Fruit fly (Drosophila melanogaster) Kc167 (cell line): ENCODE data around the gene CG3638.

ENCODE experiments used
- Myc ChIP-seq: fragments of >200 bp; optimal IDR thresholded peaks from 2 replicates; lab custom pipeline; 2017; ENCODE audit warnings: missing external identifiers
- Sin3A ChIP-seq: fragments of >200 bp; optimal IDR thresholded peaks from 2 replicates; lab custom pipeline; 2018; ENCODE audit warnings: missing external identifiers
- h ChIP-seq: fragments of >200 bp; optimal IDR thresholded peaks from 3 replicates; lab custom pipeline; 2018; ENCODE audit warnings: missing external identifiers
- insv ChIP-seq: fragments of >200 bp; optimal IDR thresholded peaks from 3 replicates; lab custom pipeline; 2018; ENCODE audit warnings: missing external identifiers
- psq ChIP-seq: fragments of >200 bp; optimal IDR thresholded peaks from 2 replicates; lab custom pipeline; 2017; ENCODE audit warnings: missing external identifiers
- ttk ChIP-seq: sonication (Bioruptor generic); optimal IDR thresholded peaks from 2 replicates; lab custom pipeline; 2017; ENCODE audit warnings: missing external identifiers

CG3638 gene

DNA sequence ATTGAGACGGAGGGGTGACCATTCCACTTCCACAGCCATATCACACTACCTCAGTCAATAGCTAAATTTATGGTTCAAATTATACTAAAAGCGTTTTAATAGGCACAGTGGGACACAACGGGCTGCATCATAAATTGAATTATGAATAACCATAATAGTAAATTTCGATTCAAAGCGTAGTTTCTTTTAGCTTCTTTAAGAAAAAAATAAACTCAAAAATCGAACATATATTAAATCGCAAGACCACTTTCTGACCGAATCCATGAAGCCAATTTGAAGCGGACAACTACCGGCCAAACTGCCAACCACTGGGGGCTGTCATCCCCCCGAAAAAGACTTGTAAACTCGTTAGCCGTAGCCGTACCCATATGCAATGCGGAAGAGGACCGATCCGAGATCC lies 55.6 kb downstream of the CG3638 start:
- TF ChIP-seq h (lab: Kevin White, UChicago) (no peak), psq (lab: Kevin White, UChicago) (no peak), Sin3A (lab: Kevin White, UChicago) (no peak), insv (no peak), ttk (lab: Kevin White, UChicago) (no peak), Myc (no peak)

DNA sequence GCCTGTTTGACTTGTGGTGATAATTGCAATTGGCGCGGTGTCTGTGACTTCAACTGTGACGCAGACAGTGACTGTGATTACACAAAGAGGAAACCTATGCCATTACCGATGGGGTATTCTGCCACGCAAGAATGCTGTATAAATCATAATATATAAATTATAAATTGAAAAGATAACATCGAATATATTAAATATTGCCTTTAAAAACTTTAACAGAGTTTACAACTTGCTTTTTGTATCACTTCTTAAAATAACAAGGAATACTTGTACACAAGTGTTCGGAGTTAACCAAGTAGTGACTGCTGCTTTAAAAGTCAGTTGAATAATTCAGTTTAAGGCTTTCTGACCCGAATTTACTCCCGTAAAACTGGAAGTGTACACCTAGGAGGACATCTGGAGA lies 56.6 kb downstream of the CG3638 start, which contains the start of gene CG11379:
TSS of gene CG11379 (plus strand) at position 301 of the 400 bp plus-strand sequence.
- TF ChIP-seq Sin3A (lab: Kevin White, UChicago) (no peak), psq (lab: Kevin White, UChicago) (no peak), insv (no peak), ttk (lab: Kevin White, UChicago) (no peak), Myc (no peak), h (lab: Kevin White, UChicago) (no peak)

DNA sequence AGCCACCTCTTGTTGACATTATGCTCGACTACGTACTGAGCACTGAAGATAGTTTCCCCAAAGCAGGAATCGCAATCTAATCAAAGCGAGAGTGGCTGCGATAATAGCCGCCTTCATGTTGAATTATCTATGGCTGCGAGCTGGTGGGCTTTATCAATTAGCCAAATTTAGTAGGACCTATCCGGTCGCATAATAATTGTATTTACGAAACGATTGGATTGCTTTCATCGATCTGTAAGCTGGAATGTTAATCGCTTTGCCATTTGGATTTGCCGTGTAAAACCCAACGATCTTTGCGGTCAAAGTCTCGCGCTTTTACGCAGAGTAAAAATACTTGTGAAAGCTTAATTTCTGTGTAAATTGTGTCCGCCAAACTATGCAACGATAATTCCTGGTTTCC lies 60.5 kb downstream of the CG3638 start, which contains the start of gene CG11384:
TSS of gene CG11384 (minus strand) at position 43 of the 400 bp plus-strand sequence.
- no peak for TF ChIP-seq Sin3A (lab: Kevin White, UChicago)
- no peak for TF ChIP-seq insv
- no peak for TF ChIP-seq Myc
- TF ChIP-seq ttk (lab: Kevin White, UChicago) = no peak
- no peak for TF ChIP-seq h (lab: Kevin White, UChicago)
- no peak for TF ChIP-seq psq (lab: Kevin White, UChicago)

DNA sequence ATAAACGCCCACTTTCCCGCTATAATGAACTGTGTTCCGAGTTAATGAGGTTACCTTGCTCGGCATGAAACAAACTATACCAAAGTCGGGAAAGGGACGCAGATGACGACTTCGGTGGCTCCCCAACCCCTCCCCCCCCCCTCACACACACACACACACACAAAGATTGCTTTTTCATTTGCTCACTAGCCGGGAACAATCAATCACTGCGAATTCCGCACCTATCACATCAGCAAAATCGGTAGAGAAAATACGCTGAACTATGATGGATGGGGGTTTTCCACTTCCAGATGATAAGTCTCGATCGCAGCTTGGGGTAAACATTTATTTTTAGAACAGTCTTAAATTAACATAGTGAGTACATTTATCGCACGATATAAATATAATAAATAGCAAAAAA lies 62.9 kb downstream of the CG3638 start:
- TF ChIP-seq h (lab: Kevin White, UChicago) (no peak), psq (lab: Kevin White, UChicago) (no peak), Sin3A (lab: Kevin White, UChicago) (no peak), ttk (lab: Kevin White, UChicago) (no peak), insv (no peak), Myc (no peak)

DNA sequence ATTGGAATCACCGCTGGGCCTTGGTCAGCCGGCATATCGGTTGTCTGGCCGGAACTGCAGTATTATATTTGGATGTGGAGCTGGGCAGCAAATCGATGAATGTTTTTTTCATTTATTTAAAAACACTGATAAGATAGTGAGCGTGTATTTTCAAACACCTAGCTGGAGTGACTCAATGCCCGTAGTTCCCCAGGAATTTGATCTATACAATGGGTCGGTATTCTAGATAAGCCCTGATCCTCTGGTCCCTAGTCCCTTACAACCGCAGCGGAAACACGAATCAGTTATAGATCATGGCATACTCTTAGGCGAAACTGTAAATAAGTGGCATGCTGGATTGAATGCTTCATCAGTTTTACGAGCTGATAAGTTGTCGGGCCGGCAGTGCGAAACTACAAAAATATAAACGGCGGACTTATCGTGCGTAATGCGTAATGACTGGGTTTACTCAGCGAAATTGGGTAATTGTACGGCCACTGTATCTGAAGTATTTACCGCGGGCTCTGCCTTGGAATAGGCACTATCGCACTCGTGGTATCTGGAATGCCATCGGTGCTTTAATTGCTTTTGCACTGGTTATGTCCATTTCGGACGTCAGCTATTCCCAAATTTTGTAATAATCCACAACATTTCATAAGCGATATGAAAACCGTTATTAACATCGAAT lies 63.6 kb downstream of the CG3638 start:
- TF ChIP-seq h (lab: Kevin White, UChicago) (no peak), Myc (no peak), Sin3A (lab: Kevin White, UChicago) (no peak), ttk (lab: Kevin White, UChicago) (no peak), psq (lab: Kevin White, UChicago) (no peak), insv (no peak)

DNA sequence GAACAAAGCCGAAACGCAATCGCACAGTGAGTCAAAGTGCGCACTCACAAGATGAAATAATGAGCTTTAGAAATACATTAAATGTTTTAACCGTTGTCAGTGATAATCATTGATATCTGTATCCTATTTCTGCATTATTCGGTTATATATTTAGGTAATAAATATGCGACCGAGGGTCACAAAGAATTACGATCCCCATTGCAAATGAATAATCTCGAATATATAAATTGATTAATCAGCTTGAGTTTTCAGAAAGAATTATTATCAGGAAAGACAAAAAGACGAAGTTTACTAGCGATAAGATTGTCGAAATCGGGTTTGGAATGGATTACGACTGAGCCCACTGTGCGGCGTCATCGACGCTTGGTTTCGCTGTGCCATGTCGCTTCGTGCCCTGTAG lies 65.5 kb downstream of the CG3638 start:
- TF ChIP-seq h (lab: Kevin White, UChicago) = no peak
- TF ChIP-seq insv = no peak
- no peak for TF ChIP-seq psq (lab: Kevin White, UChicago)
- TF ChIP-seq ttk (lab: Kevin White, UChicago) = no peak
- no peak for TF ChIP-seq Myc
- no peak for TF ChIP-seq Sin3A (lab: Kevin White, UChicago)

DNA sequence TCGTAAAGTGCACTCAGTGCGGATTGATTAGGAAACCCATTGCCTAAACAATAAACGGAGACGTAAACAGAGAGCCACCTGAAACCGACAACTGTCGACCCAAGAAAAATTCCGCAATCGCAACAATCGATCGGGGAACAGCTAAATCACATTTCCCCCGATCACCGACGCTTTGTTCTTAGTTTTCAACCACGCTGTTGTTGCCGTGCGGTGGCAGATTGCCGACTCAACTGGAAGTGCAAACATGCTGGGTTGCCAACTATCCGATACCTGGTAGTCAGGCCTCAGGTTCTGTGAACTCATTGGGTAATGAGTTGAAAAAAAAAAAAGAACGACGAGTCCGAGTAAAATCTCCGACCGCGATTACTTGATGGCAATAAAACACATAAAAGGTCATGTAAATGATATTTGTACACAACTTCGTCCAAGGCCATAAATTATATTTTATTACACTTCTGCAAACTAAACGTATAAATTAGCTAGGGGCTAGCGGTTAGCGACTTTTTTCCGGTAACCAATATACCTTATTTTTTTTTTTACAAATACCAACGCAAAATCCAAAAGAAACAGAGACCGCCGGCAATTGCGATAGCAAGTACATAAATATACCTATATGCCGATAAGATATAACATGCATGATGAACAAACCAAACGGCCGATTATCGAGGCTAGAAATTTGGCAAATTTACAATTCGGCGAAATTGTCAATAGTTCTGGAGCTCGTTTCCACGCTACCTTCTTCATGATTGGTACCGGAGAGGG lies 66.2 kb downstream of the CG3638 start, which contains the start of gene CG11378:
TSS of gene CG11378 (plus strand) at position 712 of the 762 bp plus-strand sequence.
- TF ChIP-seq insv (no peak), ttk (lab: Kevin White, UChicago) (no peak), psq (lab: Kevin White, UChicago) (no peak), Sin3A (lab: Kevin White, UChicago) (no peak), h (lab: Kevin White, UChicago) (no peak), Myc (no peak)
